Worm (Caenorhabditis elegans) whole organism, L1 larva: ENCODE data around the gene F53E10.5.
"Not testable (repeated sequence)": the region's sequence is repeated elsewhere in the genome, so short reads cannot be mapped to it uniquely, and the experiment has no call there.

ENCODE experiments used
- aly-2 ChIP-seq: fragments of 150-350 bp; optimal IDR thresholded peaks from 2 replicates; lab custom pipeline; 2014; ENCODE audit warnings: missing biosample characterization, missing genetic modification characterization
- ama-1 ChIP-seq: fragments of 150-350 bp; optimal IDR thresholded peaks from 2 replicates; lab custom pipeline; 2014
- blmp-1 ChIP-seq: fragments of 150-350 bp; optimal IDR thresholded peaks from 2 replicates; lab custom pipeline; 2014; ENCODE audit warnings: missing biosample characterization, missing genetic modification characterization
- nhr-90 ChIP-seq: sonication (generic microtip); optimal IDR thresholded peaks from 2 replicates; lab custom pipeline; 2016; ENCODE audit warnings: mild to moderate bottlenecking, missing genetic modification characterization, missing compliant biosample characterization; ENCODE audit not compliant: poor library complexity
- skn-1 ChIP-seq: fragments of 150-350 bp; optimal IDR thresholded peaks from 2 replicates; lab custom pipeline; 2014; ENCODE audit warnings: missing biosample characterization, missing genetic modification characterization
- snpc-4 ChIP-seq: fragments of 150-350 bp; optimal IDR thresholded peaks from 2 replicates; lab custom pipeline; 2014; ENCODE audit warnings: missing biosample characterization, missing genetic modification characterization

- not testable (repeated sequence) for TF ChIP-seq aly-2 (tag; lab: Kevin White, UChicago); ama-1 (lab: Kevin White, UChicago); skn-1 (tag; lab: Kevin White, UChicago); nhr-90; snpc-4 (tag; lab: Kevin White, UChicago); blmp-1
These were observed 26.6 kb upstream of the F53E10.5 start, which contains the start of gene sknr-1 for ce11 chrV:2625360-2625759.
